Fruit fly (Drosophila melanogaster): Measurements from ENCODE around the gene CG34279.

The CG34279 gene

dm6 chr3R:17386168-17386819 lies 16.8 kb downstream of the CG34279 start (continued):
- TF ChIP-seq ap (GFP tag; IDR thresholded peaks at IDR 0.05) (peak; percentile 67), Bdp1 (GFP tag; optimal IDR thresholded peaks at IDR 0.05) (no peak), jumu (GFP tag; optimal IDR thresholded peaks at IDR 0.05) (peak; percentile 27), pho (GFP tag; optimal IDR thresholded peaks at IDR 0.05) (no peak), CG2889 (GFP tag; IDR thresholded peaks at IDR 0.05) (peak; percentile 61; the same call in 2 of the 3 replicates), Blimp-1 (GFP tag; optimal IDR thresholded peaks at IDR 0.05) (peak; percentile 82), Bteb2 (GFP tag; optimal IDR thresholded peaks at IDR 0.05) (no peak), tx (GFP tag; optimal IDR thresholded peaks at IDR 0.05) (no peak), CG42726 (GFP tag; IDR thresholded peaks at IDR 0.05; ENCODE audit: partially characterized antibody) (no peak), CG9437 (GFP tag; optimal IDR thresholded peaks at IDR 0.05) (peak; percentile 40), H2.0 (GFP tag; IDR thresholded peaks at IDR 0.05) (peak; percentile 80), CG4360 (GFP tag; IDR thresholded peaks at IDR 0.05) (peak; percentile 40; the same call in 1 of the 2 replicates), ab (GFP tag; optimal IDR thresholded peaks at IDR 0.05) (no peak), trem (tag; optimal IDR thresholded peaks at IDR 0.05) (peak; percentile 65), CkIIα-i1 (GFP tag; IDR thresholded peaks at IDR 0.05) (no peak), HLH54F (GFP tag; optimal IDR thresholded peaks at IDR 0.05) (peak; percentile 21), unc-4 (GFP tag; IDR thresholded peaks at IDR 0.05; ENCODE audit: partially characterized antibody) (no peak), lmd (GFP tag; IDR thresholded peaks at IDR 0.05) (peak; percentile 69), CG3407 (GFP tag; optimal IDR thresholded peaks at IDR 0.05) (peak; percentile 66), D19B (GFP tag; optimal IDR thresholded peaks at IDR 0.05) (peak; percentile 10), fd102C (GFP tag; optimal IDR thresholded peaks at IDR 0.05) (no peak), ewg (GFP tag; optimal IDR thresholded peaks at IDR 0.05) (peak; percentile 64), CG11085 (GFP tag; IDR thresholded peaks at IDR 0.05) (peak; percentile 9; the same call in 1 of the 2 replicates), Dip2 (GFP tag; IDR thresholded peaks at IDR 0.05) (no peak), nmo (GFP tag; optimal IDR thresholded peaks at IDR 0.05) (peak; percentile 74), CG10274 (GFP tag; optimal IDR thresholded peaks at IDR 0.05) (no peak), CG8281 (tag; optimal IDR thresholded peaks at IDR 0.05) (peak; percentile 51), tin (GFP tag; optimal IDR thresholded peaks at IDR 0.05) (peak; percentile 69), Max (GFP tag; optimal IDR thresholded peaks at IDR 0.05) (peak; percentile 45), Atf6 (GFP tag; IDR thresholded peaks at IDR 0.05) (peak; percentile 65), NfI (GFP tag; optimal IDR thresholded peaks at IDR 0.05) (peak; percentile 57), CG10267 (tag; optimal IDR thresholded peaks at IDR 0.05) (peak; percentile 34), btn (GFP tag; optimal IDR thresholded peaks at IDR 0.05) (peak; percentile 2), CG16815 (GFP tag; optimal IDR thresholded peaks at IDR 0.05) (peak; percentile 35), CG32772 (GFP tag; IDR thresholded peaks at IDR 0.05) (peak; percentile 69), Fer1 (GFP tag; optimal IDR thresholded peaks at IDR 0.05) (peak; percentile 72), CG17568 (GFP tag; optimal IDR thresholded peaks at IDR 0.05) (no peak), CG17829 (tag; optimal IDR thresholded peaks at IDR 0.05) (peak; percentile 69), gce (GFP tag; IDR thresholded peaks at IDR 0.05) (0 out of 3 replicates have a peak, but pooled peaks have one; percentile 70), Elba2 (GFP tag; optimal IDR thresholded peaks at IDR 0.05) (no peak), CG4730 (GFP tag; IDR thresholded peaks at IDR 0.05) (peak; percentile 35; the same call in 1 of the 2 replicates), Sry-δ (GFP tag; optimal IDR thresholded peaks at IDR 0.05) (peak; percentile 31), nerfin-1 (tag; optimal IDR thresholded peaks at IDR 0.05) (peak; percentile 57), fd96Cb (tag; optimal IDR thresholded peaks at IDR 0.05) (peak; percentile 83), CG33557 (GFP tag; optimal IDR thresholded peaks at IDR 0.05) (peak; percentile 10), zf30C (GFP tag; optimal IDR thresholded peaks at IDR 0.05) (no peak), Dek (tag; optimal IDR thresholded peaks at IDR 0.05) (no peak), CG15514 (GFP tag; optimal IDR thresholded peaks at IDR 0.05) (no peak), mirr (GFP tag; optimal IDR thresholded peaks at IDR 0.05) (no peak), Hmx (GFP tag; optimal IDR thresholded peaks at IDR 0.05) (no peak)

Data from whole organism, embryonic.